Worm (Caenorhabditis elegans): ENCODE measurements around the gene C38H2.2.

ce11 chrIII:10423906-10424305 lies 42.3 kb downstream of the C38H2.2 start, which contains the start of gene M03C11.6:
- TF ChIP-seq zag-1 (tag; optimal IDR thresholded peaks at IDR 0.05) (no peak), lin-13 (GFP tag; optimal IDR thresholded peaks at IDR 0.05) (no peak), nhr-23 (tag; optimal IDR thresholded peaks at IDR 0.05) (no peak), nhr-11 (tag; optimal IDR thresholded peaks at IDR 0.05) (no peak), ceh-82 (tag; optimal IDR thresholded peaks at IDR 0.05) (no peak), nhr-6 (tag; optimal IDR thresholded peaks at IDR 0.05) (no peak), lsy-2 (tag; optimal IDR thresholded peaks at IDR 0.05) (no peak), snpc-4 (tag; optimal IDR thresholded peaks at IDR 0.05) (no peak), ztf-11 (tag; optimal IDR thresholded peaks at IDR 0.05) (no peak), nhr-21 (tag; optimal IDR thresholded peaks at IDR 0.05) (no peak), unc-39 (tag; optimal IDR thresholded peaks at IDR 0.05) (no peak), fos-1 (tag; optimal IDR thresholded peaks at IDR 0.05) (no peak)

All from whole organism, L2 larva.